Fruit fly (Drosophila melanogaster) whole organism, embryonic: ENCODE measurements around the gene Gos28.

Experiments used
- Asciz ChIP-seq: fragments of 200-800 bp; sonication (Bioruptor generic); optimal IDR thresholded peaks from 2 replicates; lab custom pipeline; 2017; ENCODE audit warnings: missing biosample characterization, mild to moderate bottlenecking, missing genetic modification characterization, missing genetic modification reagents
- CG10274 ChIP-seq: fragments of 200-800 bp; sonication (Bioruptor generic); optimal IDR thresholded peaks from 3 replicates; lab custom pipeline; 2017; ENCODE audit warnings: missing biosample characterization, mild to moderate bottlenecking, missing genetic modification characterization
- CG10462 ChIP-seq: fragments of 200-800 bp; sonication (Bioruptor generic); optimal IDR thresholded peaks from 2 replicates; lab custom pipeline; 2016; ENCODE audit warnings: missing biosample characterization, missing genetic modification characterization
- CG10959 ChIP-seq: fragments of 200-800 bp; sonication (Bioruptor generic); IDR thresholded peaks from 2 replicates; pipeline ENCODE4 v1.3.6; 2022; ENCODE audit warnings: missing biosample characterization, missing genetic modification characterization
- CG12155 ChIP-seq: fragments of 200-800 bp; sonication (Bioruptor generic); optimal IDR thresholded peaks from 3 replicates; lab custom pipeline; 2016; ENCODE audit warnings: missing biosample characterization, missing genetic modification characterization
- CG12219 ChIP-seq: fragments of 200-800 bp; sonication (Bioruptor generic); optimal IDR thresholded peaks from 3 replicates; lab custom pipeline; 2018; ENCODE audit warnings: missing biosample characterization, mild to moderate bottlenecking, missing genetic modification characterization
- CG15479 ChIP-seq: fragments of 200-800 bp; sonication (Bioruptor generic); optimal IDR thresholded peaks from 3 replicates; lab custom pipeline; 2019; ENCODE audit warnings: missing biosample characterization, mild to moderate bottlenecking, missing genetic modification characterization, moderate library complexity
- CG18011 ChIP-seq: fragments of 200-800 bp; sonication (Bioruptor generic); optimal IDR thresholded peaks from 2 replicates; lab custom pipeline; 2017; ENCODE audit warnings: missing biosample characterization, missing genetic modification characterization, mild to moderate bottlenecking, moderate library complexity, missing genotype
- CG18476 ChIP-seq: fragments of 200-800 bp; sonication (Bioruptor generic); optimal IDR thresholded peaks from 2 replicates; lab custom pipeline; 2016; ENCODE audit warnings: missing biosample characterization, mild to moderate bottlenecking, missing genetic modification characterization
- CG2120 ChIP-seq: fragments of 200-800 bp; sonication (Bioruptor generic); optimal IDR thresholded peaks from 3 replicates; lab custom pipeline; 2016; ENCODE audit warnings: missing biosample characterization, missing genetic modification characterization
- CG30403 ChIP-seq: fragments of 200-800 bp; sonication (Bioruptor generic); optimal IDR thresholded peaks from 3 replicates; lab custom pipeline; 2016; ENCODE audit warnings: missing biosample characterization, missing genetic modification characterization
- CG3065 ChIP-seq: fragments of 200-800 bp; sonication (Bioruptor generic); optimal IDR thresholded peaks from 2 replicates; lab custom pipeline; 2016; ENCODE audit warnings: missing biosample characterization, missing genetic modification characterization
- CG3281 ChIP-seq: fragments of 200-800 bp; sonication (Bioruptor generic); optimal IDR thresholded peaks from 3 replicates; lab custom pipeline; 2017; ENCODE audit warnings: missing biosample characterization, mild to moderate bottlenecking, missing genetic modification characterization
- CG4820 ChIP-seq: fragments of 200-800 bp; sonication (Bioruptor generic); optimal IDR thresholded peaks from 3 replicates; lab custom pipeline; 2016; ENCODE audit warnings: missing biosample characterization, missing genetic modification characterization
- CG7357 ChIP-seq: fragments of 200-800 bp; sonication (Bioruptor generic); IDR thresholded peaks from 3 replicates; pipeline ENCODE4 v1.3.6; 2022; ENCODE audit warnings: missing biosample characterization, missing genetic modification characterization
- CG8765 ChIP-seq: fragments of 200-800 bp; sonication (Bioruptor generic); IDR thresholded peaks from 2 replicates; pipeline ENCODE4 v1.3.6; 2022; ENCODE audit warnings: missing biosample characterization, missing genetic modification characterization
- CHES-1-like ChIP-seq: fragments of 200-800 bp; sonication (Bioruptor generic); optimal IDR thresholded peaks from 2 replicates; lab custom pipeline; 2016; ENCODE audit warnings: missing biosample characterization, missing genetic modification characterization
- Camta ChIP-seq: fragments of 200-800 bp; sonication (Bioruptor generic); optimal IDR thresholded peaks from 2 replicates; lab custom pipeline; 2016; ENCODE audit warnings: missing biosample characterization, missing genetic modification characterization
- Doc2 ChIP-seq: fragments of 200-800 bp; sonication (Bioruptor generic); IDR thresholded peaks from 2 replicates; pipeline ENCODE4 v1.3.6; 2022; ENCODE audit warnings: missing biosample characterization, missing genetic modification characterization
- Ets97D ChIP-seq: fragments of 200-800 bp; sonication (Bioruptor generic); optimal IDR thresholded peaks from 3 replicates; lab custom pipeline; 2016; ENCODE audit warnings: missing biosample characterization, missing genetic modification characterization
- Fer1 ChIP-seq: fragments of 200-800 bp; sonication (Bioruptor generic); optimal IDR thresholded peaks from 2 replicates; lab custom pipeline; 2017; ENCODE audit warnings: missing biosample characterization, mild to moderate bottlenecking, missing genetic modification characterization
- H15 ChIP-seq: fragments of 200-800 bp; sonication (Bioruptor generic); IDR thresholded peaks from 3 replicates; pipeline ENCODE4 v1.3.6; 2022; ENCODE audit warnings: missing biosample characterization, missing genetic modification characterization
- HmgZ ChIP-seq: fragments of 200-800 bp; sonication (Bioruptor generic); optimal IDR thresholded peaks from 2 replicates; lab custom pipeline; 2018; ENCODE audit warnings: missing biosample characterization, mild to moderate bottlenecking, missing genetic modification characterization
- Hr51 ChIP-seq, 2 experiments: fragments of 200-800 bp; sonication (Bioruptor generic); optimal IDR thresholded peaks; 2 replicates in 1 of 2; 3 replicates in 1 of 2; lab custom pipeline; 2016 to 2018; ENCODE audit warnings: missing biosample characterization in 2 of 2, missing genetic modification characterization in 2 of 2, mild to moderate bottlenecking in 1 of 2, moderate library complexity in 1 of 2
- Mad ChIP-seq: fragments of 200-800 bp; sonication (Bioruptor generic); optimal IDR thresholded peaks from 2 replicates; lab custom pipeline; 2016; ENCODE audit warnings: missing biosample characterization, missing genetic modification characterization
- Med ChIP-seq: fragments of 200-800 bp; sonication (Bioruptor generic); peaks from one replicate; lab custom pipeline; 2016; ENCODE audit warnings: missing biosample characterization, missing genetic modification characterization, mild to moderate bottlenecking, inconsistent platforms, moderate library complexity
- Meics ChIP-seq: fragments of 200-800 bp; sonication (Bioruptor generic); optimal IDR thresholded peaks from 2 replicates; lab custom pipeline; 2017; ENCODE audit warnings: missing biosample characterization, mild to moderate bottlenecking, missing genetic modification characterization
- Neu2 ChIP-seq: fragments of 200-800 bp; sonication (Bioruptor generic); optimal IDR thresholded peaks from 3 replicates; lab custom pipeline; 2016; ENCODE audit warnings: missing biosample characterization, missing genetic modification characterization, borderline replicate concordance
- Nf-YC ChIP-seq: fragments of 200-800 bp; optimal IDR thresholded peaks from 3 replicates; lab custom pipeline; 2019; ENCODE audit warnings: missing biosample characterization, mild to moderate bottlenecking, missing genetic modification characterization, moderate library complexity
- NfI ChIP-seq: fragments of 200-800 bp; sonication (Bioruptor generic); optimal IDR thresholded peaks from 3 replicates; lab custom pipeline; 2018; ENCODE audit warnings: missing biosample characterization, mild to moderate bottlenecking, missing genetic modification characterization, moderate library complexity
- Opbp ChIP-seq: fragments of 200-800 bp; sonication (Bioruptor generic); IDR thresholded peaks from 3 replicates; pipeline ENCODE4 v1.3.6; 2022; ENCODE audit warnings: missing biosample characterization, missing genetic modification characterization; ENCODE audit not compliant: partially characterized antibody
- Poxn ChIP-seq: fragments of 200-800 bp; sonication (Bioruptor generic); IDR thresholded peaks from 2 replicates; pipeline ENCODE4 v1.3.6; 2022; ENCODE audit warnings: missing biosample characterization, missing genetic modification characterization
- Xbp1 ChIP-seq: fragments of 200-800 bp; sonication (Bioruptor generic); optimal IDR thresholded peaks from 3 replicates; lab custom pipeline; 2016; ENCODE audit warnings: missing biosample characterization, mild to moderate bottlenecking, missing genetic modification characterization
- ara ChIP-seq: fragments of 200-800 bp; sonication (Bioruptor generic); IDR thresholded peaks from 2 replicates; pipeline ENCODE4 v1.3.6; 2022; ENCODE audit warnings: missing biosample characterization, missing genetic modification characterization
- bcd ChIP-seq: fragments of 200-800 bp; sonication (Bioruptor generic); optimal IDR thresholded peaks from 2 replicates; lab custom pipeline; 2017; ENCODE audit warnings: missing biosample characterization, mild to moderate bottlenecking, missing genetic modification characterization
- br ChIP-seq: fragments of >200 bp; optimal IDR thresholded peaks from 2 replicates; lab custom pipeline; 2017
- cad ChIP-seq: fragments of >200 bp; optimal IDR thresholded peaks from 2 replicates; lab custom pipeline; 2017; ENCODE audit warnings: missing biosample characterization, missing genetic modification characterization
- da ChIP-seq: fragments of 200-800 bp; sonication (Bioruptor generic); optimal IDR thresholded peaks from 2 replicates; lab custom pipeline; 2016; ENCODE audit warnings: missing biosample characterization, missing genetic modification characterization
- ems ChIP-seq: fragments of 200-800 bp; sonication (Bioruptor generic); optimal IDR thresholded peaks from 3 replicates; lab custom pipeline; 2016; ENCODE audit warnings: missing biosample characterization, missing genetic modification characterization
- gem ChIP-seq: fragments of 200-800 bp; sonication (Bioruptor generic); optimal IDR thresholded peaks from 2 replicates; lab custom pipeline; 2019; ENCODE audit warnings: missing biosample characterization, mild to moderate bottlenecking, missing genetic modification characterization, moderate library complexity
- gro ChIP-seq: fragments of 200-800 bp; sonication (Bioruptor generic); optimal IDR thresholded peaks from 2 replicates; lab custom pipeline; 2016; ENCODE audit warnings: missing biosample characterization, missing genetic modification characterization
- jigr1 ChIP-seq: fragments of 200-800 bp; sonication (Bioruptor generic); IDR thresholded peaks from 3 replicates; pipeline ENCODE4 v1.3.6; 2022; ENCODE audit warnings: missing biosample characterization, missing genetic modification characterization
- kah ChIP-seq: fragments of 200-800 bp; sonication (Bioruptor generic); optimal IDR thresholded peaks from 2 replicates; lab custom pipeline; 2018; ENCODE audit warnings: missing biosample characterization, mild to moderate bottlenecking, missing genetic modification characterization
- org-1 ChIP-seq: fragments of 200-800 bp; sonication (Bioruptor generic); optimal IDR thresholded peaks from 2 replicates; lab custom pipeline; 2017; ENCODE audit warnings: missing biosample characterization, missing genetic modification characterization
- repo ChIP-seq: fragments of 200-800 bp; sonication (Bioruptor generic); optimal IDR thresholded peaks from 2 replicates; lab custom pipeline; 2016; ENCODE audit warnings: missing biosample characterization, missing genetic modification characterization
- ro ChIP-seq: fragments of 200-800 bp; sonication (Bioruptor generic); IDR thresholded peaks from 2 replicates; pipeline ENCODE4 v1.3.6; 2022; ENCODE audit warnings: missing biosample characterization, missing genetic modification characterization
- salm ChIP-seq: fragments of 200-800 bp; sonication (Bioruptor generic); optimal IDR thresholded peaks from 2 replicates; lab custom pipeline; 2018; ENCODE audit warnings: missing biosample characterization, mild to moderate bottlenecking, missing genetic modification characterization
- scrt ChIP-seq: fragments of 200-800 bp; sonication (Bioruptor generic); optimal IDR thresholded peaks from 2 replicates; lab custom pipeline; 2018; ENCODE audit warnings: missing biosample characterization, mild to moderate bottlenecking, missing genetic modification characterization, moderate library complexity
- sima ChIP-seq: fragments of 200-800 bp; sonication (Bioruptor generic); optimal IDR thresholded peaks from 2 replicates; lab custom pipeline; 2016; ENCODE audit warnings: missing biosample characterization, missing genetic modification characterization
- twi ChIP-seq: fragments of 200-800 bp; optimal IDR thresholded peaks from 2 replicates; lab custom pipeline; 2019; ENCODE audit warnings: missing biosample characterization, mild to moderate bottlenecking, missing genetic modification characterization, moderate library complexity

Gos28 gene

DNA sequence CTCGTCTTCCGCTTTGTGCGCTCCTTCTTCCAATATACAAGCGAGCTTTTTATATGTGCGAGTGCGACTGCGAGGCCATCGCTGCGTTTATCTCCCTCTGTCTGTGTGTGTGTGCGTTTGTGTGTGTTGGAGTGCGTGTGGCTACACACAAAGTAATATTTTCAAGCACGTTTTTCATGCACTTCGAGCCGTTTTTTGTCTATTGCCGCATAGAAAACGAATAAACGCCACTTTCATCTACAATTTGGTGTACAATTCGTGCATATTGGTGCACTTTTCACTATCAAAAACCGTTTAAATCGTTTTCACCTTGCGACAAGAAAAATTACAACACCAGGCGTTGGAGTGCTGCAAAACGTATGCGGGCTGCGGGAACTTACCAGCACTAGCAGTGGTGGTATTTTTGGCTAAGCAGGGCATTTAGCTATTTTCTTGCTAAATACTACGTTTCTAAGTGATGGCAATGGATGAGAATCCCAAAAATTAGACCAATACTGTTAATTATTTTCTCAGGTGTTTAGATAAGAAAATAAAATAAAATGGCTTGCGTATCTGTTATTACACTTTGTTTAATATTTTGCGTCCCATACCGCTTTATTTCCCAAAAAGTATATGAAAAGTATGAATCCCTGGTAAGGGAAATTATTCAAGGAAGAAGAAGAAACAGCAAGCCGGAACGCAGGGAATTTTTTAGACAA is 4.4 kb upstream of the Gos28 start, which contains the start of the genes CG31224 and CstF64 (continued):
- TF ChIP-seq Nf-YC (tag; lab: Kevin White, UChicago): no peak
- peak; percentile 43 for TF ChIP-seq scrt (GFP tag; lab: Kevin White, UChicago)
- peak; percentile 93 for TF ChIP-seq Mad (GFP tag; lab: Kevin White, UChicago)
- TF ChIP-seq gem: peak; percentile 88
- TF ChIP-seq HmgZ: peak; percentile 79
- TF ChIP-seq Asciz (GFP tag; lab: Kevin White, UChicago): peak; percentile 37
- no peak for TF ChIP-seq br
- peak; percentile 68 for TF ChIP-seq ro (GFP tag; lab: Robert Waterston, UW)
- no peak for TF ChIP-seq CG15479 (GFP tag; lab: Kevin White, UChicago)
- TF ChIP-seq Opbp (GFP tag; lab: Robert Waterston, UW): 0 out of 3 replicates have a peak, but pooled peaks have one; percentile 36
- 0 out of 3 replicates have a peak, but pooled peaks have one; percentile 8 for TF ChIP-seq jigr1 (GFP tag; lab: Robert Waterston, UW)
- peak; percentile 18; the same call in 1 of the 2 replicates for TF ChIP-seq Doc2
- peak; percentile 82 for TF ChIP-seq CG12155
- peak; percentile 95 for TF ChIP-seq CG2120 (GFP tag; lab: Kevin White, UChicago)
- TF ChIP-seq CG10462 (GFP tag; lab: Kevin White, UChicago): peak; percentile 64
- peak; percentile 86 for TF ChIP-seq NfI (GFP tag; lab: Kevin White, UChicago)
- peak; percentile 83 for TF ChIP-seq gro (GFP tag; lab: Kevin White, UChicago)
- TF ChIP-seq Meics (GFP tag; lab: Kevin White, UChicago): peak; percentile 78
- peak; percentile 57 for TF ChIP-seq da (GFP tag; lab: Kevin White, UChicago)
- TF ChIP-seq CG18011 (GFP tag; lab: Kevin White, UChicago): no peak
- TF ChIP-seq ems: peak; percentile 90
- peak; percentile 94 for TF ChIP-seq CG30403
- TF ChIP-seq H15: peak; percentile 81
- peak in 1 of 2 experiments; percentile 89 for TF ChIP-seq Hr51 (GFP tag; optimal IDR thresholded peaks at IDR 0.05; lab: Kevin White, UChicago)
- TF ChIP-seq Camta (GFP tag; lab: Kevin White, UChicago): peak; percentile 84
- peak; percentile 94 for TF ChIP-seq Ets97D (GFP tag; lab: Kevin White, UChicago)
- TF ChIP-seq CG7357: peak; percentile 47; the same call in 2 of the 3 replicates
- peak; percentile 83 for TF ChIP-seq CG18476 (GFP tag; lab: Kevin White, UChicago)
- peak; percentile 67 for TF ChIP-seq twi (tag; lab: Kevin White, UChicago)
- TF ChIP-seq cad (GFP tag; lab: Kevin White, UChicago): no peak
- TF ChIP-seq CG10274 (GFP tag; lab: Kevin White, UChicago): peak; percentile 49
- TF ChIP-seq sima (GFP tag; lab: Kevin White, UChicago): peak; percentile 53
- TF ChIP-seq ara (GFP tag; lab: Robert Waterston, UW): peak; percentile 79
- TF ChIP-seq Med: peak; percentile 98
- peak; percentile 85 for TF ChIP-seq CG3281 (GFP tag; lab: Kevin White, UChicago)
- TF ChIP-seq Poxn: no peak
- peak; percentile 57 for TF ChIP-seq org-1
- peak; percentile 92 for TF ChIP-seq CHES-1-like
- peak; percentile 87 for TF ChIP-seq Xbp1 (GFP tag; lab: Kevin White, UChicago)
- peak; percentile 79 for TF ChIP-seq CG8765 (GFP tag; lab: Robert Waterston, UW)
- peak; percentile 79 for TF ChIP-seq bcd (GFP tag; lab: Kevin White, UChicago)
- TF ChIP-seq Neu2: no peak
- peak; percentile 82 for TF ChIP-seq repo (GFP tag; lab: Kevin White, UChicago)
- TF ChIP-seq CG3065 (GFP tag; lab: Kevin White, UChicago): peak; percentile 42
- no peak for TF ChIP-seq CG10959
- TF ChIP-seq CG12219 (GFP tag; lab: Kevin White, UChicago): peak; percentile 42
- TF ChIP-seq Fer1: peak; percentile 84
- peak; percentile 79 for TF ChIP-seq CG4820
- peak; percentile 8 for TF ChIP-seq kah (GFP tag; lab: Kevin White, UChicago)
- peak; percentile 36 for TF ChIP-seq salm (tag; lab: Kevin White, UChicago)
